Fruit fly (Drosophila melanogaster): ENCODE results near the gene bgm.

Gene bgm

DNA sequence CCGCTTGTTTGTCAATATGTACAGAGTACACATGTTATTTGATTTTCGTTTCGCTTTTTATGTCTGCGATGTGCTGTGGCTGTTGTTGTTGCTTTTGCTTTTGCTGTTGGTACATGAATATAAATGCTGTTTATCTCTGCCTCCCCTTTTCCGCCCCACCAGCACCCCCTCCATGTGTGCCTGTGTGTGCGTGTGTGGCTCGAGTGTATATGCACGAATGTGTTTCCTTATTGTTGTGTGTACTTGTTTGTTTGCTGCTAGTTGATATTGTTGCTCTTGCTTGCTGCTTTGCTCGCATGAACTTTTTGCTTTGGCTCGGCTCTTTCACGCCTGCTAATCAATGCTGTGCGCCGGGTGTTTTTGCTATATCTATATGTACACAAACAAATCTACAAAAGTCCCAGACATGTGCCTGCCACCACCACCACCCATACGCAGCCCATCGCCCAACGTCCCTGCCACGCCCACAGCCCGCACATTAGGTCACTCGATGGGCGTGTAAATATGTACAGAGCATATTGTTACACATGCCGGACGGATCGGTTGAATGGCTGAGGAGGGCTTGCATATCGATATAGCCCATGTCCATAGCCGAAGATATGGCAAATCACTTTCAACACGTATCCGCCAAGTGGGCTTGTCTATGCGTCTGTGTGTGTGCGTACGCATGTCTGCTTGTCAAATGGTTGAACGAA lies 11.4 kb downstream of the bgm start (continued):
- TF ChIP-seq CG4282 (GFP tag; optimal IDR thresholded peaks at IDR 0.05) (peak; percentile 98), ham (GFP tag; IDR thresholded peaks at IDR 0.05) (peak; percentile 84; the same call in 1 of the 2 replicates), ems (GFP tag; optimal IDR thresholded peaks at IDR 0.05) (peak; percentile 98), Fer3 (tag; optimal IDR thresholded peaks at IDR 0.05) (peak; percentile 99), CG7987 (GFP tag; optimal IDR thresholded peaks at IDR 0.05) (peak; percentile 100), tin (GFP tag; optimal IDR thresholded peaks at IDR 0.05) (peak; percentile 95), Sin3A (optimal IDR thresholded peaks at IDR 0.05) (no peak), CG13424 (tag; optimal IDR thresholded peaks at IDR 0.05) (peak; percentile 98), CG3847 (GFP tag; IDR thresholded peaks at IDR 0.05) (peak; percentile 96), CG3065 (GFP tag; optimal IDR thresholded peaks at IDR 0.05) (peak; percentile 99), knrl (GFP tag; IDR thresholded peaks at IDR 0.05; ENCODE audit: partially characterized antibody) (peak; percentile 36; the same call in 1 of the 3 replicates), wek (GFP tag; optimal IDR thresholded peaks at IDR 0.05) (peak; percentile 100), Doc2 (GFP tag; IDR thresholded peaks at IDR 0.05) (peak; percentile 88), CG8359 (GFP tag; optimal IDR thresholded peaks at IDR 0.05; ENCODE audit: borderline replicate concordance) (peak; percentile 97), Hr39 (optimal IDR thresholded peaks at IDR 0.05) (no peak), Aef1 (GFP tag; IDR thresholded peaks at IDR 0.05) (peak; percentile 93), CTCF (GFP tag; optimal IDR thresholded peaks at IDR 0.05) (peak; percentile 80), CG11696 (GFP tag; IDR thresholded peaks at IDR 0.05) (peak; percentile 97), Usf (GFP tag; optimal IDR thresholded peaks at IDR 0.05) (peak; percentile 97), Antp (GFP tag; optimal IDR thresholded peaks at IDR 0.05) (peak; percentile 99), slp2 (GFP tag; optimal IDR thresholded peaks at IDR 0.05) (peak; percentile 99), HmgZ (tag; optimal IDR thresholded peaks at IDR 0.05) (peak; percentile 100), C15 (GFP tag; IDR thresholded peaks at IDR 0.05) (peak; percentile 96), sd (tag; optimal IDR thresholded peaks at IDR 0.05) (peak; percentile 98), ftz-f1 (GFP tag; optimal IDR thresholded peaks at IDR 0.05) (peak; percentile 82), dm (GFP tag; optimal IDR thresholded peaks at IDR 0.05) (peak; percentile 98), cato (GFP tag; optimal IDR thresholded peaks at IDR 0.05; ENCODE audit: borderline replicate concordance) (peak; percentile 99), CG17802 (tag; optimal IDR thresholded peaks at IDR 0.05) (peak; percentile 94), amos (GFP tag; IDR thresholded peaks at IDR 0.05; ENCODE audit: partially characterized antibody) (no peak), D19B (GFP tag; optimal IDR thresholded peaks at IDR 0.05) (peak; percentile 93), Ravus (GFP tag; IDR thresholded peaks at IDR 0.05) (peak; percentile 93), Nf-YC (tag; optimal IDR thresholded peaks at IDR 0.05) (peak; percentile 92), slbo (GFP tag; IDR thresholded peaks at IDR 0.05) (peak; percentile 91), tx (GFP tag; optimal IDR thresholded peaks at IDR 0.05) (peak; percentile 97), CG13123 (GFP tag; optimal IDR thresholded peaks at IDR 0.05) (peak; percentile 100), NC2β (GFP tag; optimal IDR thresholded peaks at IDR 0.05) (peak; percentile 100), disco-r (GFP tag; optimal IDR thresholded peaks at IDR 0.05) (peak; percentile 99), CoRest (tag; optimal IDR thresholded peaks at IDR 0.05) (peak; percentile 98), CG18619 (GFP tag; optimal IDR thresholded peaks at IDR 0.05) (peak; percentile 100), CG4854 (GFP tag; optimal IDR thresholded peaks at IDR 0.05) (peak; percentile 99), dati (GFP tag; IDR thresholded peaks at IDR 0.05) (peak; percentile 97), gfzf (GFP tag; optimal IDR thresholded peaks at IDR 0.05) (peak; percentile 50), BtbVII (GFP tag; optimal IDR thresholded peaks at IDR 0.05) (peak; percentile 100), Abd-B (GFP tag; optimal IDR thresholded peaks at IDR 0.05) (peak; percentile 83), Rfx (GFP tag; IDR thresholded peaks at IDR 0.05) (peak; percentile 98), fu2 (GFP tag; optimal IDR thresholded peaks at IDR 0.05) (peak; percentile 97), CG11560 (tag; IDR thresholded peaks at IDR 0.05) (peak; percentile 87), eve (GFP tag; optimal IDR thresholded peaks at IDR 0.05) (peak; percentile 49 to 98), CG10321 (GFP tag; IDR thresholded peaks at IDR 0.05) (peak; percentile 89), mld (GFP tag; IDR thresholded peaks at IDR 0.05; ENCODE audit: partially characterized antibody) (peak; percentile 38; the same call in 1 of the 3 replicates), cwo (GFP tag; optimal IDR thresholded peaks at IDR 0.05) (peak; percentile 97)

Data from whole organism, embryonic.